Fruit fly (Drosophila melanogaster) whole organism, wandering third instar larva: ENCODE results near the gene IFT43.

Source experiments
- Abd-B ChIP-seq: fragments of >200 bp; optimal IDR thresholded peaks from 2 replicates; lab custom pipeline; 2017; ENCODE audit warnings: missing biosample characterization, missing genetic modification characterization
- CG9705 ChIP-seq: fragments of 200-800 bp; sonication (Bioruptor generic); optimal IDR thresholded peaks from 2 replicates; lab custom pipeline; 2018; ENCODE audit warnings: missing biosample characterization, mild to moderate bottlenecking, missing genetic modification characterization
- GATAd ChIP-seq: sonication (Bioruptor generic); optimal IDR thresholded peaks from 2 replicates; lab custom pipeline; 2016; ENCODE audit warnings: missing biosample characterization, missing genetic modification characterization
- Hr78 ChIP-seq: fragments of >200 bp; optimal IDR thresholded peaks from 2 replicates; lab custom pipeline; 2017; ENCODE audit warnings: missing biosample characterization, missing genetic modification characterization
- Vsx2 ChIP-seq: fragments of 200-300, 225-300 bp; sonication (Bioruptor generic); optimal IDR thresholded peaks from 2 replicates; lab custom pipeline; 2018; ENCODE audit warnings: missing biosample characterization, missing genetic modification characterization; ENCODE audit not compliant: partially characterized antibody
- brk ChIP-seq: fragments of 200-800 bp; sonication (Bioruptor generic); optimal IDR thresholded peaks from 2 replicates; lab custom pipeline; 2016; ENCODE audit warnings: missing biosample characterization, mild to moderate bottlenecking, missing genetic modification characterization
- fru ChIP-seq: fragments of 200-800 bp; sonication (Bioruptor generic); optimal IDR thresholded peaks from 3 replicates; lab custom pipeline; 2016; ENCODE audit warnings: missing biosample characterization, mild to moderate bottlenecking, missing genetic modification characterization
- h ChIP-seq: fragments of 200-800 bp; sonication (Bioruptor generic); optimal IDR thresholded peaks from 3 replicates; lab custom pipeline; 2016; ENCODE audit warnings: missing biosample characterization, mild to moderate bottlenecking, missing genetic modification characterization
- pan ChIP-seq: fragments of >200 bp; optimal IDR thresholded peaks from 2 replicates; lab custom pipeline; 2017
- usp ChIP-seq: fragments of >200 bp; optimal IDR thresholded peaks from 2 replicates; lab custom pipeline; 2017; ENCODE audit warnings: missing biosample characterization, missing genetic modification characterization

DNA sequence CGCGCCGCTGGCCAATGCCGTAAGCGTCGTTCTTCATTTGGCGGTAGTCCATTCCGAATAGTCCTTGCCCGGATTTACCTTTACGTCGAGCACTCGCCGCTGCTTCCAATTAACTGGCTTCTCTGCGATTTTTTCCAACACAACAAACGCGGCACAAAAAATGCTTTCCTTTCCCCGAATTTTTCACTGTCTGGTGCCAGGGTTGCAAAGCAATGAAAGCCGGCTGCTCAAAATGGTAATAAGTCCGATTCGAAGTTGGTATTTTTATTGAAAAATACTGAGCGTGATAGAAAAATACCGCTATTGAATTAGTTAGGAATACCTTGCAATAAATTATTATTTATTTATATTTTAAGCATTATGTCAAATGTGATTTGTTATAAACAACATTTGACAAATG lies 17.5 kb upstream of the IFT43 start:
- no peak for TF ChIP-seq fru
- TF ChIP-seq Hr78 (GFP tag; lab: Kevin White, UChicago) = no peak
- no peak for TF ChIP-seq pan
- TF ChIP-seq h (GFP tag; lab: Kevin White, UChicago) = no peak
- no peak for TF ChIP-seq CG9705 (GFP tag; lab: Kevin White, UChicago)
- no peak for TF ChIP-seq brk (GFP tag; lab: Kevin White, UChicago)
- TF ChIP-seq Vsx2 (GFP tag; lab: Kevin White, UChicago) = no peak
- TF ChIP-seq Abd-B (GFP tag; lab: Kevin White, UChicago) = no peak
- no peak for TF ChIP-seq usp
- TF ChIP-seq GATAd (GFP tag; lab: Kevin White, UChicago) = no peak
